Worm (Caenorhabditis elegans): ENCODE results near the gene egl-27.

egl-27 gene

ce11 chrII:6891176-6891575 lies 56.4 kb downstream of the egl-27 start (continued):
- TF ChIP-seq dmd-6 (GFP tag; IDR thresholded peaks at IDR 0.05) (peak; percentile 71), F10B5.3 (tag; optimal IDR thresholded peaks at IDR 0.05) (no peak), gei-8 (GFP tag; optimal IDR thresholded peaks at IDR 0.05) (peak; percentile 46), set-16 (GFP tag; IDR thresholded peaks at IDR 0.05) (peak; percentile 79), pqm-1 (tag; optimal IDR thresholded peaks at IDR 0.05) (no peak), egl-43 (GFP tag; IDR thresholded peaks at IDR 0.05) (peak; percentile 74), arid-1 (GFP tag; conservative IDR thresholded peaks at IDR 0.05) (no peak), lin-13 (GFP tag; optimal IDR thresholded peaks at IDR 0.05) (peak; percentile 56), php-3 (GFP tag; IDR thresholded peaks at IDR 0.05) (no peak), nhr-42 (GFP tag; IDR thresholded peaks at IDR 0.05) (peak; percentile 13; the same call in 1 of the 2 replicates), ztf-11 (tag; optimal IDR thresholded peaks at IDR 0.05) (no peak), daf-12 (tag; optimal IDR thresholded peaks at IDR 0.05) (no peak), nhr-77 (tag; optimal IDR thresholded peaks at IDR 0.05) (peak; percentile 67), lin-38 (GFP tag; IDR thresholded peaks at IDR 0.05) (peak; percentile 17; the same call in 1 of the 2 replicates), lim-7 (GFP tag; IDR thresholded peaks at IDR 0.05) (peak; percentile 58; the same call in 1 of the 2 replicates), mes-2 (tag; optimal IDR thresholded peaks at IDR 0.05; ENCODE audit: poor library complexity, severe bottlenecking) (peak; percentile 31), hmg-1.1 (GFP tag; IDR thresholded peaks at IDR 0.05) (peak; percentile 66), tag-97 (GFP tag; IDR thresholded peaks at IDR 0.05) (no peak), zfp-2 (tag; optimal IDR thresholded peaks at IDR 0.05) (no peak), nhr-111 (GFP tag; optimal IDR thresholded peaks at IDR 0.05) (no peak), Y105C5A.15 (GFP tag; IDR thresholded peaks at IDR 0.05) (0 out of 2 replicates have a peak, but pooled peaks have one; percentile 55), ceh-20 (GFP tag; IDR thresholded peaks at IDR 0.05) (peak; percentile 51; the same call in 1 of the 2 replicates), snpc-1.2 (GFP tag; IDR thresholded peaks at IDR 0.05) (no peak), jun-1 (tag; optimal IDR thresholded peaks at IDR 0.05) (no peak), ceh-28 (tag; optimal IDR thresholded peaks at IDR 0.05) (no peak), madf-9 (GFP tag; conservative IDR thresholded peaks at IDR 0.05) (no peak), pha-4 (GFP tag; IDR thresholded peaks at IDR 0.05) (no peak), pha-4 (tag; optimal IDR thresholded peaks at IDR 0.05) (no peak), spr-1 (tag; optimal IDR thresholded peaks at IDR 0.05) (no peak), T26A8.4 (GFP tag; IDR thresholded peaks at IDR 0.05) (0 out of 2 replicates have a peak, but pooled peaks have one; percentile 46), fos-1 (tag; optimal IDR thresholded peaks at IDR 0.05) (no peak), duxl-1 (tag; optimal IDR thresholded peaks at IDR 0.05; ENCODE audit: poor library complexity) (peak; percentile 43), lsy-2 (tag; optimal IDR thresholded peaks at IDR 0.05) (peak in 1 of 2 experiments; percentile 54), lin-15B (tag; optimal IDR thresholded peaks at IDR 0.05) (no peak), skn-1 (tag; optimal IDR thresholded peaks at IDR 0.05) (no peak), saeg-2 (GFP tag; IDR thresholded peaks at IDR 0.05) (no peak), tra-1 (GFP tag; IDR thresholded peaks at IDR 0.05) (0 out of 2 replicates have a peak, but pooled peaks have one; percentile 20), zag-1 (tag; optimal IDR thresholded peaks at IDR 0.05) (no peak), nhr-76 (tag; optimal IDR thresholded peaks at IDR 0.05) (no peak), aha-1 (tag) (peak; percentile 99), mxl-3 (GFP tag; optimal IDR thresholded peaks at IDR 0.05) (peak; percentile 88), F49E8.2 (tag; optimal IDR thresholded peaks at IDR 0.05; ENCODE audit: borderline replicate concordance) (no peak), nhr-10 (tag; optimal IDR thresholded peaks at IDR 0.05) (peak; percentile 73), mdl-1 (tag; optimal IDR thresholded peaks at IDR 0.05) (peak; percentile 64 to 93), unc-39 (tag; optimal IDR thresholded peaks at IDR 0.05) (no peak), F26F4.8 (GFP tag; conservative IDR thresholded peaks at IDR 0.05) (no peak), nhr-11 (tag; optimal IDR thresholded peaks at IDR 0.05) (peak; percentile 84), Y5F2A.4 (GFP tag; optimal IDR thresholded peaks at IDR 0.05) (no peak), ceh-82 (tag; optimal IDR thresholded peaks at IDR 0.05) (no peak), ama-1 (optimal IDR thresholded peaks at IDR 0.05) (peak; percentile 95), egl-27 (tag; optimal IDR thresholded peaks at IDR 0.05) (no peak), dve-1 (tag; optimal IDR thresholded peaks at IDR 0.05; ENCODE audit: insufficient read depth) (peak; percentile 70), nhr-237 (tag; optimal IDR thresholded peaks at IDR 0.05) (no peak)

Measured in whole organism, L4 larva.